Worm (Caenorhabditis elegans) whole organism, mixed stage, embryonic: ENCODE results near the gene R13A5.10.

Experiments used
- blmp-1 ChIP-seq: fragments of 150-350 bp; optimal IDR thresholded peaks from 2 replicates; lab custom pipeline; 2014; ENCODE audit warnings: missing biosample characterization, missing genetic modification characterization
- drap-1 ChIP-seq: fragments of 200-800 bp; sonication (Bioruptor generic); optimal IDR thresholded peaks from 3 replicates; lab custom pipeline; 2018; ENCODE audit warnings: mild to moderate bottlenecking, missing genetic modification characterization, missing compliant biosample characterization
- ham-2 ChIP-seq: fragments of 200-800 bp; sonication (Bioruptor generic); optimal IDR thresholded peaks from 2 replicates; lab custom pipeline; 2018; ENCODE audit warnings: mild to moderate bottlenecking, missing genetic modification characterization, missing compliant biosample characterization
- lin-13 ChIP-seq: fragments of 150-350 bp; optimal IDR thresholded peaks from 2 replicates; lab custom pipeline; 2014; ENCODE audit warnings: missing biosample characterization, missing genetic modification characterization
- mab-5 ChIP-seq: fragments of 150-350 bp; optimal IDR thresholded peaks from 2 replicates; lab custom pipeline; 2014; ENCODE audit warnings: missing biosample characterization, missing genetic modification characterization
- nhr-12 ChIP-seq: fragments of 150-350 bp; optimal IDR thresholded peaks from 2 replicates; lab custom pipeline; 2014; ENCODE audit warnings: missing biosample characterization, missing genetic modification characterization
- nhr-237 ChIP-seq: fragments of 150-350 bp; optimal IDR thresholded peaks from 2 replicates; lab custom pipeline; 2014; ENCODE audit warnings: missing biosample characterization, missing genetic modification characterization
- pha-4 ChIP-seq: fragments of 150-350 bp; optimal IDR thresholded peaks from 2 replicates; lab custom pipeline; 2018; ENCODE audit warnings: missing biosample characterization, missing genetic modification reagents, missing genetic modification characterization
- sptf-1 ChIP-seq: sonication (generic microtip); optimal IDR thresholded peaks from 2 replicates; lab custom pipeline; 2017; ENCODE audit warnings: mild to moderate bottlenecking, missing genetic modification characterization, moderate library complexity, missing compliant biosample characterization
- ztf-11 ChIP-seq: fragments of 150-350 bp; optimal IDR thresholded peaks from 2 replicates; lab custom pipeline; 2014; ENCODE audit warnings: missing biosample characterization, missing genetic modification characterization

DNA sequence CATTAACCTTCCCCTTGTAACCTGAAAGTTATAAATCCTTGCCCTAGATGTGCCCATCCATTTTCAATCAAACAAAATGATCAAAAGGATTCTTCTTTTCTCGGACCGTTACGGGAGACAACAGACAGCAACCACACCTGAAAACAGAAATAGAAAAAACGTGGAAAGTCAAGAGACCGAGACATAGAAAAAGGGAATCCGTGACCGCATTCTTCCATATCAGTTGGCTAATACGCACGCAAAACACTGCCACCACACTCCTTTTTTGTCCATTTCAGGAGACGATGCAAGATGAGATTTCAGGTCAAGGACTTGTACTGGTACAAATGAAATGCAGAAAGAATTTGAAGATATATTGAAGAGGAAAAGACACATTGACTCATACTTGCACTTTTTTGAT, 35.5 kb upstream of the R13A5.10 start:
- TF ChIP-seq sptf-1 = no peak
- no peak for TF ChIP-seq nhr-12 (tag; lab: Kevin White, UChicago)
- TF ChIP-seq lin-13 (tag; lab: Kevin White, UChicago) = no peak
- no peak for TF ChIP-seq ham-2 (GFP tag; lab: Kevin White, UChicago)
- no peak for TF ChIP-seq drap-1 (GFP tag; lab: Kevin White, UChicago)
- no peak for TF ChIP-seq blmp-1 (tag; lab: Kevin White, UChicago)
- TF ChIP-seq pha-4 (tag; lab: Kevin White, UChicago) = no peak
- TF ChIP-seq ztf-11 (tag; lab: Kevin White, UChicago) = no peak
- no peak for TF ChIP-seq mab-5 (tag; lab: Kevin White, UChicago)
- TF ChIP-seq nhr-237 = no peak
